Fruit fly (Drosophila melanogaster): ENCODE measurements around the gene CG10183.

- TF ChIP-seq h (optimal IDR thresholded peaks at IDR 0.05) (no peak), ttk (optimal IDR thresholded peaks at IDR 0.05) (no peak), psq (optimal IDR thresholded peaks at IDR 0.05) (no peak)
Measured at dm6 chr3R:23622961-23623360, 24.1 kb upstream of the CG10183 start.

All from Kc167 (cell line).